Worm (Caenorhabditis elegans): Measurements from ENCODE around the gene msra-1.

The msra-1 gene

DNA sequence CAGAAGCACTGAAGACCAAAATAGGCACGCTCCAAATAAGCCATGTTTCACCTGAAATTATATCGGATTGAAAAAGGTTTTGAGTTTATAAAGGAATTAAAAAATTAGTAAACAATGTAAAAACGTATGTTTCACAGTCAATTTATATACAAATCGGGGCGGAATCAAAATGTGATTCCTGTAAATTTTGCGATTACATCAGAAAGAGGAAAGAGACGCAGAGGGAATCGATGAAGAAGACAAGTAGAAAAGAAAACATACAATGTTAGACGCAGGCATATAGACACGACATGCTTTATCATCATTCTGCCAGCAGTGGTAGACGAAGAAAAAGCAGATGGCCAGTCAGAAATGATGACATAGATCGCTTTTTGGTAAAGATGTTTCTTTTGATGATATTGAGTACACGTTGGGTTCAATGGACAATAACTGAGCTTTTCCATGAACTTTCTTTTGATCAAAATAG is at the start of gene msra-1:
TSS of gene msra-1 (minus strand) at position 51 of the 466 bp plus-strand sequence.
- no peak for TF ChIP-seq tab-1 (GFP tag; IDR thresholded peaks at IDR 0.05)
- no peak for TF ChIP-seq flt-1 (GFP tag; IDR thresholded peaks at IDR 0.05)
- peak; percentile 66 for TF ChIP-seq cog-1 (tag; optimal IDR thresholded peaks at IDR 0.05)

DNA sequence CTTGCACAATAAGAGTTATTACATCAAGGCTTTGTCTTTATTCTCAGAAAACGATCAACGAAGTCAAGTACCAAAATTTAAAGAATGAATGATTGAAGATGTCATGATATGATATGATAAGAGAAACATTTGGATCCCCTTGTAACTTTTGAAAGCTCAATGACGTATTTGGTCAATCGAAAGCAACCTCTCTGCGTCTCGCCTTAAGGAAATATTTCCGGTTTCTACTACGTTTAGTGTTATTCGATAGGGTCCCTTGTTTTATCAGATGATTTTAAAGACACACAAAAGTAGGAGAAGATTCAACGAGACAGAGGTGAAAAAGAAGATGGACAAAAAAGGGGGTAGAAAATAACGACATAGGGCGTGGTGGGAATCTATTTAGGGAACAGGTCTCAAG is 49.4 kb upstream of the msra-1 start:
- TF ChIP-seq flt-1 (GFP tag; IDR thresholded peaks at IDR 0.05) (no peak), tab-1 (GFP tag; IDR thresholded peaks at IDR 0.05) (no peak)

ce11 chrII:7411930-7412329 is 48.1 kb upstream of the msra-1 start, which contains the start of gene K02A2.5:
Gene K02A2.5, minus strand, starts transcription at chrII:7412030.
- TF ChIP-seq klf-2 (GFP tag; conservative IDR thresholded peaks at IDR 0.05) = no peak
- TF ChIP-seq T22C8.4 (GFP tag; IDR thresholded peaks at IDR 0.05) = no peak
- TF ChIP-seq med-1 (GFP tag; optimal IDR thresholded peaks at IDR 0.05; ENCODE audit: insufficient read depth) = no peak
- TF ChIP-seq ztf-23 (GFP tag; IDR thresholded peaks at IDR 0.05) = no peak
- TF ChIP-seq flt-1 (GFP tag; IDR thresholded peaks at IDR 0.05) = no peak
- TF ChIP-seq ztf-29 (GFP tag; IDR thresholded peaks at IDR 0.05) = no peak
- no peak for TF ChIP-seq cog-1 (tag; optimal IDR thresholded peaks at IDR 0.05)
- TF ChIP-seq ref-1 (GFP tag; conservative IDR thresholded peaks at IDR 0.05) = no peak
- TF ChIP-seq tab-1 (GFP tag; IDR thresholded peaks at IDR 0.05) = no peak

DNA sequence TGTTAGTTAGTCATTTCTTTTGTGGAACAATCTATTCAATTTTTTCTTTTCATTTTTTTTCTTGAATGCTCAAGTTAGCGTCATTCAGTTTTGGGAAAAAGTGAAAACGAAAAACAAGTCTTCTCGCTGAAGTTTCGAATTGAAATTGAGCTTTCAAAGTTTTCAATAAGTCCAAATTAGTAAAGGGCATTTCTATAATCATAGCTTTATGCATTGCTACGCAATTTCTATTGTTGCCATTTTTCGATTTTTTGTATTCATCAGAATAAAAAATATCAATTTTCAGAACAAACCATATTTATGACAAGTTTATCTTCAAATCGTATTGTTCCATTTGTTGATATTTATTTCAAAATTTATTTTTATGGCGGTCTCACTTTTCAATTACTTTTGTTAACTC is 44.4 kb upstream of the msra-1 start, which contains the start of gene srd-55:
TSS of gene srd-55 (plus strand) at position 301 of the 400 bp plus-strand sequence.
- TF ChIP-seq ref-1 (GFP tag; conservative IDR thresholded peaks at IDR 0.05) = no peak
- TF ChIP-seq cog-1 (tag; optimal IDR thresholded peaks at IDR 0.05) = no peak
- no peak for TF ChIP-seq T22C8.4 (GFP tag; IDR thresholded peaks at IDR 0.05)
- no peak for TF ChIP-seq ztf-29 (GFP tag; IDR thresholded peaks at IDR 0.05)
- no peak for TF ChIP-seq ztf-23 (GFP tag; IDR thresholded peaks at IDR 0.05)
- TF ChIP-seq tab-1 (GFP tag; IDR thresholded peaks at IDR 0.05) = no peak

DNA sequence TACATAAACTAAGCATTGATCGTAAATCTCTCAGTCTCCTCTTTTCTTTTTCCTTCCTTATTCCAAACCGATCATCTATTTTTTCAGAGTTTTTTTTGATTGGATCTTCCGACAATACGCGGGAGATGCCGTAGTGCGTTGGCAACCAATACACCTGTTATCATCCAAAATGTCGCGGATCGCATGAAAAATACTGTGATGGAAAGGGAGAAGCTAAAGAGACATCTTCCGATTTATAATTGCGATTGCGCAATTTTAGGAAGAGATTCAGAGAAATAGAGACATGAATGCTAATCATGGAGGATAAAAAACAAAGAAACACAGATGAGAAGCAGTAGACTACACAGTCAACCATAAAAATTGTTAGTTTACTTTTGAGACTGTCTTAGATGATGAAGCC is 42.6 kb upstream of the msra-1 start:
- no peak for TF ChIP-seq T22C8.4 (GFP tag; IDR thresholded peaks at IDR 0.05)
- TF ChIP-seq ztf-29 (GFP tag; IDR thresholded peaks at IDR 0.05) = no peak
- no peak for TF ChIP-seq ref-1 (GFP tag; conservative IDR thresholded peaks at IDR 0.05)

DNA sequence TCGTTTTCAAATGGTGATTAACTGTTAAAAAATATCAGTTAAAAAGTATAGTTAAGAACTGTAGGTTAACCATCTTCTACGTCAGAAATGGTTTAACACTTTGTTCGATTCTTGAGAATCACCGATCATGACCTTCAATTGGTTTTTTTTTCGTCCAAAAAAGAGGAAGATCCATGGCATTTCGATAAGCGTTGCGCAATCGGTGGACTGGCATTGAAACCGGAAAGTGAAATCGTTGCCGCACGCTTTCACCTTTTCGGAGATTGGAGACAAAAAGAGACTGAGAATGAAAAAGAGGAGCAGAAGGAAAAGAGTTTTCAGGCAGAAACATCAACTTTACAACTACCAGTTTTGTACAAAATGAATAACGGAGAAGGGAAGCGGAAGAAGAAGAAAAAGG is 41.4 kb upstream of the msra-1 start:
- TF ChIP-seq T22C8.4 (GFP tag; IDR thresholded peaks at IDR 0.05) (no peak), ref-1 (GFP tag; conservative IDR thresholded peaks at IDR 0.05) (no peak), tab-1 (GFP tag; IDR thresholded peaks at IDR 0.05) (no peak), ztf-29 (GFP tag; IDR thresholded peaks at IDR 0.05) (no peak), ztf-23 (GFP tag; IDR thresholded peaks at IDR 0.05) (no peak), klf-2 (GFP tag; conservative IDR thresholded peaks at IDR 0.05) (no peak), cog-1 (tag; optimal IDR thresholded peaks at IDR 0.05) (no peak), flt-1 (GFP tag; IDR thresholded peaks at IDR 0.05) (no peak), med-1 (GFP tag; optimal IDR thresholded peaks at IDR 0.05; ENCODE audit: insufficient read depth) (no peak)

DNA sequence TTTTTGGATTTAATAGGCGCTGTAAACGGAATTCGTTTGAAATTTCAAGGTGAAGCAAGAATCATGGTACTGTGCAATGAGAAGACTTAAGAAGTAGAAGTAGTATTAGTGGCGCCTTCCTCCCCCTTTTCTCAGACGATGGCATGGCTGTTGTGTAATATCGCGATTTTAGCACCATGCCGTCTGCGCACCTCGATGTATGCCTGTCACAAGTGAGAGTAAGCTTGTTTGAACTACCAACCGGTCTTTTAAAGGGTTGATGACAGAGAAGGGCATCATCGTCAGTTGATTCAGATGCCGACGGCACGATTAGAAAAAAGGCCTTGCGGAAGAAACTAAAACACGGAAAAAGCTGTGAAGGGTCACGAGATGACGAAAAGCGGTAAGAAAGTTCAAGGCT is 40.2 kb upstream of the msra-1 start:
- no peak for TF ChIP-seq ztf-23 (GFP tag; IDR thresholded peaks at IDR 0.05)
- no peak for TF ChIP-seq flt-1 (GFP tag; IDR thresholded peaks at IDR 0.05)

DNA sequence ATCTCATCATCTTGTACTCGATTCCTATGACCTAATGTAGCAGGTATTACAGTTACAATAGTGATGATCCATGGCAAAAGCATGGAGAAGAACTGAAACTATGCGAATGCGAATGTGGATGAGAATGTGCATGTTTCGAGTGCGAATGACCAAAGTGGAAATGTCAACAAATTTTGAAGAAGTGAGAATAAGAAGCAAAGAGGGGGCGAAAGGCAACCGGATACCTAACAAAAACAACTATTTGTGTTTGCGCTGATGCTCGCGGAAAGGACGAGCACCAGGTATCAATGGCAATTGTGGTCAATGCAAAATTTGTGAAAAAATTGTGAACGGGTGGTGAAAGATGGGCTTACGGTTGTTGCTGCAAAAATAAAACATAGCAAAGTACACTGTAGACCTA is 38.8 kb upstream of the msra-1 start, which contains the start of gene nas-7:
TSS of gene nas-7 (minus strand) at position 101 of the 400 bp plus-strand sequence.
- TF ChIP-seq med-1 (GFP tag; optimal IDR thresholded peaks at IDR 0.05; ENCODE audit: insufficient read depth) = no peak
- no peak for TF ChIP-seq flt-1 (GFP tag; IDR thresholded peaks at IDR 0.05)
- no peak for TF ChIP-seq ztf-29 (GFP tag; IDR thresholded peaks at IDR 0.05)
- no peak for TF ChIP-seq klf-2 (GFP tag; conservative IDR thresholded peaks at IDR 0.05)
- TF ChIP-seq ztf-23 (GFP tag; IDR thresholded peaks at IDR 0.05) = no peak
- no peak for TF ChIP-seq T22C8.4 (GFP tag; IDR thresholded peaks at IDR 0.05)
- no peak for TF ChIP-seq cog-1 (tag; optimal IDR thresholded peaks at IDR 0.05)
- TF ChIP-seq ref-1 (GFP tag; conservative IDR thresholded peaks at IDR 0.05) = no peak
- no peak for TF ChIP-seq tab-1 (GFP tag; IDR thresholded peaks at IDR 0.05)

DNA sequence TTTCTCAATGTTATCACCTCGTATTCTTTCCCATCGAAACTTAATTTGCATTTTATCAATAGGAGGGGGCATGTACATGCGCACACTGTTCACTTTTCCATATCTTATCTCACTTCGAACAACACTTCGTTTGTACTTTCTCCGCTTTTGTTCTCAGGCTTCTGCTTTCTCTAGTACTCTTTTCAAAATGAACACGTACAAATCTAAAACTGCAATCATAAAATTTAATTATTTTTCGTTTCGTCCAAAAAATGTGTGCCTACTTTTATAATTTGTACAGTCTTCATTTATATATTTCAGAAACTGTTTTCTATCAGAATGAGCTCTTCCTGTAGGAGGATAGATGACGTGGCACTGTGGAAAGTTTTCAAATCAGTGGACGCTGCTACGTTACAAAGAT is 34.9 kb upstream of the msra-1 start, which contains the start of gene C07D10.1:
TSS of gene C07D10.1 (plus strand) at position 301 of the 400 bp plus-strand sequence.
- TF ChIP-seq T22C8.4 (GFP tag; IDR thresholded peaks at IDR 0.05) (no peak), tab-1 (GFP tag; IDR thresholded peaks at IDR 0.05) (no peak), med-1 (GFP tag; optimal IDR thresholded peaks at IDR 0.05; ENCODE audit: insufficient read depth) (no peak), cog-1 (tag; optimal IDR thresholded peaks at IDR 0.05) (no peak), ztf-29 (GFP tag; IDR thresholded peaks at IDR 0.05) (no peak), ref-1 (GFP tag; conservative IDR thresholded peaks at IDR 0.05) (no peak), ztf-23 (GFP tag; IDR thresholded peaks at IDR 0.05) (no peak), flt-1 (GFP tag; IDR thresholded peaks at IDR 0.05) (no peak), klf-2 (GFP tag; conservative IDR thresholded peaks at IDR 0.05) (no peak)

DNA sequence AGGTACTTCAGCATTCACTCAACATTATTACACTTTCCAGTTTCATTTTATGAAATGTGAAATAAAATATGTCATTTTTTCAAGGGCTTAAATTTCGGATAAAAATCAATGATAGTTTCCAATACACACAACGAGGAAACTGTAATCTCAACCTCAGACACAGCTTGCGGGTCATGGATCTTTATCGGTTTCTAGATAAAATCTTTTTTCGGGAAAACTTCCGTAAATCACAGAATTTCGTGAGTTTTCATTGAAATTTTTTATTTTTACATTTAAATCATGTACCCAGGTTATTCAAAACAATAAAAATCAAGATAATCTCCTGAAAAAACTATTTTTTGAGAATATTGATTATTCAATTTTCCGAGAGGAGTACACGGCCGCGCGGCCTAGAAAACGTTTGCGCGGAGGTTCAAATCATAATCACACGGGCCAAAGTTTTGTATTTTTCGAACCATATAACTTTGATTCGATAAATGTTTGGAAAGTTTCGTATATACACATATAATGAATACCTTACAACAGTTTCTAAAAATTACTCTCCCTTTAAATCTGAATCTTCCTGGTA is 33.5 kb upstream of the msra-1 start:
- TF ChIP-seq T22C8.4 (GFP tag; IDR thresholded peaks at IDR 0.05) (no peak), tab-1 (GFP tag; IDR thresholded peaks at IDR 0.05) (no peak), cog-1 (tag; optimal IDR thresholded peaks at IDR 0.05) (no peak), med-1 (GFP tag; optimal IDR thresholded peaks at IDR 0.05; ENCODE audit: insufficient read depth) (no peak), klf-2 (GFP tag; conservative IDR thresholded peaks at IDR 0.05) (no peak), ztf-23 (GFP tag; IDR thresholded peaks at IDR 0.05) (no peak), ref-1 (GFP tag; conservative IDR thresholded peaks at IDR 0.05) (no peak), flt-1 (GFP tag; IDR thresholded peaks at IDR 0.05) (no peak), ztf-29 (GFP tag; IDR thresholded peaks at IDR 0.05) (no peak)

- TF ChIP-seq ztf-29 (GFP tag; IDR thresholded peaks at IDR 0.05) (no peak), tab-1 (GFP tag; IDR thresholded peaks at IDR 0.05) (no peak), ref-1 (GFP tag; conservative IDR thresholded peaks at IDR 0.05) (no peak), T22C8.4 (GFP tag; IDR thresholded peaks at IDR 0.05) (no peak)
Measured at ce11 chrII:7396081-7396480, 32.2 kb upstream of the msra-1 start.
